Fruit fly (Drosophila melanogaster) whole organism, wandering third instar larva: ENCODE results near the gene Pten.
A peak's percentile ranks its signal among the peaks of the same experiment; 100 is the strongest.

Source experiments
- CG9705 ChIP-seq: fragments of 200-800 bp; sonication (Bioruptor generic); optimal IDR thresholded peaks from 2 replicates; lab custom pipeline; 2018; ENCODE audit warnings: missing biosample characterization, mild to moderate bottlenecking, missing genetic modification characterization
- foxo ChIP-seq, 2 experiments: fragments of 200-800 bp; sonication (Bioruptor generic); optimal IDR thresholded peaks; 2 replicates in 1 of 2; 3 replicates in 1 of 2; lab custom pipeline; 2016 to 2017; ENCODE audit warnings: missing biosample characterization in 2 of 2, missing genetic modification characterization in 2 of 2
- psq ChIP-seq: fragments of 200-800 bp; sonication (Bioruptor generic); optimal IDR thresholded peaks from 3 replicates; lab custom pipeline; 2017; ENCODE audit warnings: missing biosample characterization, mild to moderate bottlenecking, missing genetic modification characterization, moderate library complexity
- usp ChIP-seq: fragments of >200 bp; optimal IDR thresholded peaks from 2 replicates; lab custom pipeline; 2017; ENCODE audit warnings: missing biosample characterization, missing genetic modification characterization

- TF ChIP-seq CG9705 (GFP tag; lab: Kevin White, UChicago) (no peak), usp (GFP tag; lab: Kevin White, UChicago) (no peak), foxo (GFP tag; optimal IDR thresholded peaks at IDR 0.05; lab: Kevin White, UChicago) (no peak), psq (GFP tag; lab: Kevin White, UChicago) (peak; percentile 0)
These were observed 3.2 kb upstream of the Pten start, which contains the start of gene REPTOR-BP for dm6 chr2L:10263830-10264634.
